Worm (Caenorhabditis elegans) whole organism, young adult: Measurements from ENCODE around the gene Y48E1B.17.

ENCODE experiments used
- B0019.2 ChIP-seq: fragments of 200-800 bp; sonication (Bioruptor generic); conservative IDR thresholded peaks from 2 replicates; pipeline ENCODE4 v1.3.6; 2022; ENCODE audit warnings: missing genetic modification reagents, missing genetic modification characterization, missing compliant biosample characterization
- F22D6.2 ChIP-seq: sonication (generic microtip); optimal IDR thresholded peaks from 2 replicates; lab custom pipeline; 2016; ENCODE audit warnings: mild to moderate bottlenecking, missing genetic modification characterization, missing compliant biosample characterization
- F49E8.2 ChIP-seq: sonication (generic microtip); optimal IDR thresholded peaks from 3 replicates; lab custom pipeline; 2017; ENCODE audit warnings: missing genetic modification characterization, mild to moderate bottlenecking, missing compliant biosample characterization, antibody characterized with exemption, moderate library complexity; ENCODE audit not compliant: insufficient read depth
- F57A8.1 ChIP-seq: fragments of 200-800 bp; sonication (Bioruptor generic); optimal IDR thresholded peaks from 2 replicates; lab custom pipeline; 2018; ENCODE audit warnings: mild to moderate bottlenecking, missing genetic modification characterization, moderate library complexity, missing compliant biosample characterization
- F57C9.4 ChIP-seq: sonication (generic microtip); optimal IDR thresholded peaks from 2 replicates; lab custom pipeline; 2017; ENCODE audit warnings: mild to moderate bottlenecking, missing genetic modification characterization, missing compliant biosample characterization
- K11D2.4 ChIP-seq: fragments of 200-800 bp; sonication (Bioruptor generic); IDR thresholded peaks from 2 replicates; pipeline ENCODE4 v1.3.6; 2022; ENCODE audit warnings: missing genetic modification reagents, missing genetic modification characterization, missing compliant biosample characterization
- K12H6.12 ChIP-seq: fragments of 200-800 bp; sonication (Bioruptor generic); optimal IDR thresholded peaks from 2 replicates; lab custom pipeline; 2018; ENCODE audit warnings: mild to moderate bottlenecking, missing genetic modification characterization, missing compliant biosample characterization
- T07F8.4 ChIP-seq: sonication (generic microtip); optimal IDR thresholded peaks from 2 replicates; lab custom pipeline; 2016; ENCODE audit warnings: mild to moderate bottlenecking, missing genetic modification characterization, moderate library complexity, missing compliant biosample characterization
- ama-1 ChIP-seq, 3 experiments: fragments of 150-350 bp in 1 of 3; sonication (generic microtip) in 2 of 3; optimal IDR thresholded peaks; 2 replicates each; lab custom pipeline; 2014 to 2018; ENCODE audit warnings: missing biosample characterization in 2 of 3, missing genetic modification characterization in 2 of 3, missing genetic modification reagents in 2 of 3
- aptf-2 ChIP-seq: fragments of 200-800 bp; sonication (Bioruptor generic); conservative IDR thresholded peaks from 2 replicates; pipeline ENCODE4 v1.3.6; 2022; ENCODE audit warnings: missing genetic modification reagents, missing genetic modification characterization, missing compliant biosample characterization
- atf-7 ChIP-seq: sonication (generic microtip); optimal IDR thresholded peaks from 2 replicates; lab custom pipeline; 2017; ENCODE audit warnings: mild to moderate bottlenecking, missing genetic modification characterization, missing compliant biosample characterization
- attf-3 ChIP-seq: fragments of 200-800 bp; sonication (Bioruptor generic); conservative IDR thresholded peaks from 2 replicates; pipeline ENCODE4 v1.3.6; 2022; ENCODE audit warnings: missing genetic modification reagents, missing genetic modification characterization, missing compliant biosample characterization
- bed-1 ChIP-seq: fragments of 200-800 bp; sonication (Bioruptor generic); IDR thresholded peaks from 2 replicates; pipeline ENCODE4 v1.3.6; 2022; ENCODE audit warnings: missing genetic modification reagents, missing genetic modification characterization, missing compliant biosample characterization
- bed-2 ChIP-seq: fragments of 200-800 bp; sonication (Bioruptor generic); IDR thresholded peaks from 2 replicates; pipeline ENCODE4 v1.3.6; 2022; ENCODE audit warnings: missing genetic modification reagents, missing genetic modification characterization, missing compliant biosample characterization
- cebp-2 ChIP-seq: fragments of 200-800 bp; sonication (Bioruptor generic); IDR thresholded peaks from 2 replicates; pipeline ENCODE4 v1.3.6; 2022; ENCODE audit warnings: missing genetic modification characterization, missing compliant biosample characterization
- ceh-100 ChIP-seq: fragments of 200-800 bp; sonication (Bioruptor generic); IDR thresholded peaks from 2 replicates; pipeline ENCODE4 v1.3.6; 2022; ENCODE audit warnings: missing genetic modification reagents, missing genetic modification characterization, missing compliant biosample characterization
- ceh-58 ChIP-seq: fragments of 200-800 bp; sonication (Bioruptor generic); IDR thresholded peaks from 2 replicates; pipeline ENCODE4 v1.3.6; 2022; ENCODE audit warnings: missing genetic modification characterization, missing compliant biosample characterization
- ceh-79 ChIP-seq: sonication (generic microtip); optimal IDR thresholded peaks from 2 replicates; lab custom pipeline; 2017; ENCODE audit warnings: mild to moderate bottlenecking, missing genetic modification characterization, missing compliant biosample characterization
- die-1 ChIP-seq: sonication (generic microtip); optimal IDR thresholded peaks from 2 replicates; lab custom pipeline; 2016; ENCODE audit warnings: missing genotype, mild to moderate bottlenecking, missing genetic modification characterization, missing compliant biosample characterization
- dox-1 ChIP-seq: fragments of 200-800 bp; sonication (Bioruptor generic); IDR thresholded peaks from 2 replicates; pipeline ENCODE4 v1.3.6; 2022; ENCODE audit warnings: missing genetic modification reagents, missing genetic modification characterization, missing compliant biosample characterization
- dpl-1 ChIP-seq: fragments of 150-350 bp; optimal IDR thresholded peaks from 2 replicates; lab custom pipeline; 2014; ENCODE audit warnings: missing biosample characterization, missing genetic modification reagents, missing genetic modification characterization
- egl-18 ChIP-seq: fragments of 200-800 bp; sonication (Bioruptor generic); IDR thresholded peaks from 2 replicates; pipeline ENCODE4 v1.3.6; 2022; ENCODE audit warnings: missing genetic modification reagents, missing genetic modification characterization, missing compliant biosample characterization
- egrh-3 ChIP-seq: fragments of 200-800 bp; sonication (Bioruptor generic); IDR thresholded peaks from 2 replicates; pipeline ENCODE4 v1.3.6; 2022; ENCODE audit warnings: missing genetic modification reagents, missing genetic modification characterization, missing compliant biosample characterization
- ekl-4 ChIP-seq: fragments of 200-800 bp; sonication (Bioruptor generic); IDR thresholded peaks from 2 replicates; pipeline ENCODE4 v1.3.6; 2022; ENCODE audit warnings: missing genetic modification reagents, missing genetic modification characterization, missing compliant biosample characterization
- fkh-3 ChIP-seq: sonication (generic microtip); optimal IDR thresholded peaks from 2 replicates; lab custom pipeline; 2016; ENCODE audit warnings: mild to moderate bottlenecking, missing genetic modification characterization, missing compliant biosample characterization
- gei-17 ChIP-seq: fragments of 200-800 bp; sonication (Bioruptor generic); optimal IDR thresholded peaks from 2 replicates; lab custom pipeline; 2018; ENCODE audit warnings: mild to moderate bottlenecking, missing genetic modification characterization, missing compliant biosample characterization
- hmg-20 ChIP-seq: fragments of 200-800 bp; sonication (Bioruptor generic); IDR thresholded peaks from 2 replicates; pipeline ENCODE4 v1.3.6; 2022; ENCODE audit warnings: missing genetic modification reagents, missing genetic modification characterization, missing compliant biosample characterization
- lin-26 ChIP-seq: fragments of 200-800 bp; sonication (Bioruptor generic); IDR thresholded peaks from 2 replicates; pipeline ENCODE4 v1.3.6; 2022; ENCODE audit warnings: missing genetic modification reagents, missing genetic modification characterization, missing compliant biosample characterization
- lir-1 ChIP-seq: fragments of 200-800 bp; sonication (Bioruptor generic); conservative IDR thresholded peaks from 2 replicates; pipeline ENCODE4 v1.3.6; 2022; ENCODE audit warnings: missing genetic modification reagents, missing genetic modification characterization, missing compliant biosample characterization
- lsl-1 ChIP-seq: fragments of 200-800 bp; sonication (Bioruptor generic); optimal IDR thresholded peaks from 2 replicates; lab custom pipeline; 2018; ENCODE audit warnings: mild to moderate bottlenecking, missing genetic modification characterization, moderate library complexity, missing compliant biosample characterization
- madf-8 ChIP-seq: fragments of 200-800 bp; sonication (Bioruptor generic); conservative IDR thresholded peaks from 2 replicates; pipeline ENCODE4 v1.3.6; 2022; ENCODE audit warnings: missing genetic modification reagents, missing genetic modification characterization, missing compliant biosample characterization
- mel-28 ChIP-seq: sonication (generic microtip); optimal IDR thresholded peaks from 2 replicates; lab custom pipeline; 2016; ENCODE audit warnings: borderline replicate concordance, mild to moderate bottlenecking, missing genetic modification characterization, missing compliant biosample characterization
- mxl-1 ChIP-seq: sonication (generic microtip); optimal IDR thresholded peaks from 2 replicates; lab custom pipeline; 2016; ENCODE audit warnings: missing genetic modification characterization, missing compliant biosample characterization
- pbrm-1 ChIP-seq: fragments of 200-800 bp; sonication (Bioruptor generic); IDR thresholded peaks from 2 replicates; pipeline ENCODE4 v1.3.6; 2022; ENCODE audit warnings: missing genetic modification reagents, missing genetic modification characterization, missing compliant biosample characterization
- rec-8 ChIP-seq, 2 experiments: sonication (generic microtip); optimal IDR thresholded peaks; 2 replicates each; lab custom pipeline; 2016; ENCODE audit warnings: mild to moderate bottlenecking in 2 of 2, missing genetic modification characterization in 2 of 2, missing genetic modification reagents in 2 of 2, missing genotype in 2 of 2, missing biosample characterization in 1 of 2, missing compliant biosample characterization in 1 of 2, moderate library complexity in 1 of 2
- repo-1 ChIP-seq: sonication (generic microtip); optimal IDR thresholded peaks from 2 replicates; lab custom pipeline; 2017; ENCODE audit warnings: mild to moderate bottlenecking, missing genetic modification characterization, missing compliant biosample characterization
- rpc-1 ChIP-seq, 2 experiments: fragments of 150-350 bp in 1 of 2; sonication (generic microtip) in 1 of 2; optimal IDR thresholded peaks; 2 replicates each; lab custom pipeline; 2014 to 2018; ENCODE audit warnings: missing biosample characterization in 1 of 2, missing genetic modification characterization in 1 of 2, missing genetic modification reagents in 1 of 2, missing genotype in 1 of 2
- somi-1 ChIP-seq: fragments of 200-800 bp; sonication (Bioruptor generic); optimal IDR thresholded peaks from 2 replicates; lab custom pipeline; 2018; ENCODE audit warnings: mild to moderate bottlenecking, missing genetic modification characterization, missing compliant biosample characterization
- tbx-9 ChIP-seq: sonication (generic microtip); optimal IDR thresholded peaks from 2 replicates; lab custom pipeline; 2016; ENCODE audit warnings: borderline replicate concordance, missing genetic modification characterization, inconsistent platforms, missing compliant biosample characterization
- unc-130 ChIP-seq: sonication (generic microtip); optimal IDR thresholded peaks from 2 replicates; lab custom pipeline; 2016; ENCODE audit warnings: missing genetic modification reagents, missing genetic modification characterization, missing compliant biosample characterization
- zfh-2 ChIP-seq: fragments of 200-800 bp; sonication (Bioruptor generic); conservative IDR thresholded peaks from 2 replicates; pipeline ENCODE4 v1.3.6; 2022; ENCODE audit warnings: missing genetic modification reagents, missing genetic modification characterization, missing compliant biosample characterization
- zim-3 ChIP-seq: sonication (generic microtip); optimal IDR thresholded peaks from 2 replicates; lab custom pipeline; 2017; ENCODE audit warnings: mild to moderate bottlenecking, missing genetic modification characterization, moderate library complexity, missing compliant biosample characterization
- ztf-25 ChIP-seq: fragments of 200-800 bp; sonication (Bioruptor generic); IDR thresholded peaks from 2 replicates; pipeline ENCODE4 v1.3.6; 2022; ENCODE audit warnings: missing genetic modification reagents, missing genetic modification characterization, missing compliant biosample characterization
- ztf-6 ChIP-seq: fragments of 200-800 bp; sonication (Bioruptor generic); IDR thresholded peaks from 2 replicates; pipeline ENCODE4 v1.3.6; 2022; ENCODE audit warnings: missing genetic modification reagents, missing genetic modification characterization, missing compliant biosample characterization

The Y48E1B.17 gene

DNA sequence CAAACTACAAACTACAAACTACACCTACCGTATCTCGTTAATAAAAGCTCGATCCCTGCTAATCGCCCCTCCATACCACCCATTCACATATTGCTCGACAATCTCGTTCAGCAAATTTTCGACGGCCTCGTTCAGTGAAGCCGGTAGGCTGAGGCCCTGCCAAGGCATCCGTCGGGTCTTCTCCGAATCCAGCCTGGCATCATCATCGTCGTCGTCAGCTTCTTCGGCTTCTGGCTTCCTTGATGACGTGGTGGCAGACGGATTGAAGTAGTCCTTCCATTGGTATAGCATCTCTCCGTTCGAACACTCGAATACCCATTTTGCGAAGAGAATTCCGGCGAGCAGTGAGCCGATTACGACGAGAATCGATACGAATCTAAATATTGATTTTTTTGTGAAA is 10.2 kb downstream of the Y48E1B.17 start:
- TF ChIP-seq fkh-3 (tag; lab: Kevin White, UChicago) (no peak), F57A8.1 (GFP tag; lab: Kevin White, UChicago) (no peak), lin-26 (no peak), zfh-2 (peak; percentile 63; the same call in 1 of the 2 replicates), somi-1 (GFP tag; lab: Kevin White, UChicago) (no peak)

DNA sequence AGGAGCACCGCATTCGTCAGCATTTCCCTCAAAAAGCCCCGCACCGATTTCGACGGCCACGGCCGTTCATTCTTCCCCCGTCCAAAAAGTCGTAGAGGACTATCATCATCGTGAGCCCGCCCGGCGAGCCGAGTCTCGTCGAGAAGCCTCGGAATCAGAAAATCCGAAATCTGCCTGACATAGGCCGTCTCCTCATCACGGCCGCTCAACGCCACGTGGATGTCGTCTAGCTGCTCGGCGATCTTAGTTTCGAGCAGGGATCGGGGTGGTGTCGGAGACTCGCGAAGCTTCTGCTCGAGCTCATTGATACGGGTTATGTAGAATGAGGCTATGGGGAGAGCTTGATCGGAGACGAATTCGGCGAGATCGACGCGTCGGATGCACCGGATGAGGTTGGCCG is 11.8 kb downstream of the Y48E1B.17 start:
- TF ChIP-seq egrh-3 (peak; percentile 55; the same call in 1 of the 2 replicates), zfh-2 (peak; percentile 87), tbx-9 (tag; lab: Kevin White, UChicago) (no peak)

DNA sequence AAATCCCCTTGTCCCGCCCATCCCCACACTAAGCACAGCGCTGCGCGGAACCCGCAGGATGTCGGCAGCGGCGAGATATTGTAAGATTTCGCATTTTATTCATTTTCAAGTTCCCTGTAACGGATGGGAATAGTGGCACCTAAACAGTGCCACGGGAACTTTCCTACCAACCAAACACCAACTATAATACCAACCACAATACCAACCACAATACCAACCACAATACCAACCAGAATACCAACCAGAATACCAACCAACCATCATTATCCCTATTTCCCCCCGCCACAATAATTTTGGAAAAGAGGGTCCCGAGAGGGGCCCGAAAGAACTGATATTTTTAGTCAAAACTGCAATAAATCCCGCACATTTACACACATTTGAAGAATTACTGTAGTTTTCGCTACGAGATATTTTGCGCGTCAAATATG is 18.9 kb downstream of the Y48E1B.17 start:
- no peak for TF ChIP-seq lir-1 (GFP tag; lab: Robert Waterston, UW)
- TF ChIP-seq ceh-100 (GFP tag; lab: Robert Waterston, UW) = peak; percentile 54
- no peak for TF ChIP-seq T07F8.4
- TF ChIP-seq ekl-4 = peak; percentile 87
- 0 out of 2 replicates have a peak, but pooled peaks have one; percentile 50 for TF ChIP-seq B0019.2 (GFP tag; lab: Robert Waterston, UW)
- TF ChIP-seq lsl-1 (GFP tag; lab: Kevin White, UChicago) = peak; percentile 76
- TF ChIP-seq ztf-6 (GFP tag; lab: Robert Waterston, UW) = no peak
- TF ChIP-seq K11D2.4 (GFP tag; lab: Robert Waterston, UW) = no peak
- TF ChIP-seq mel-28 (tag; lab: Kevin White, UChicago) = no peak
- peak; percentile 84 for TF ChIP-seq F49E8.2
- no peak; the same call in 1 of the 2 replicates for TF ChIP-seq madf-8 (GFP tag; lab: Robert Waterston, UW)
- TF ChIP-seq atf-7 = no peak
- no peak for TF ChIP-seq K12H6.12
- TF ChIP-seq pbrm-1 (GFP tag; lab: Robert Waterston, UW) = peak; percentile 94
- no peak for TF ChIP-seq F57C9.4 (tag; lab: Kevin White, UChicago)
- TF ChIP-seq somi-1 (GFP tag; lab: Kevin White, UChicago) = no peak
- TF ChIP-seq gei-17 (GFP tag; lab: Kevin White, UChicago) = no peak
- peak; percentile 86 for TF ChIP-seq aptf-2 (GFP tag; lab: Robert Waterston, UW)
- TF ChIP-seq F22D6.2 (tag; lab: Kevin White, UChicago) = no peak
- TF ChIP-seq mxl-1 (tag; lab: Kevin White, UChicago) = no peak
- TF ChIP-seq dox-1 = peak; percentile 68
- no peak for TF ChIP-seq bed-2 (GFP tag; lab: Robert Waterston, UW)
- no peak for TF ChIP-seq repo-1 (tag; lab: Kevin White, UChicago)
- no peak for TF ChIP-seq dpl-1 (GFP tag; lab: Kevin White, UChicago)
- TF ChIP-seq rec-8 (tag; optimal IDR thresholded peaks at IDR 0.05; lab: Kevin White, UChicago) = peak in 1 of 2 experiments; percentile 51
- TF ChIP-seq ceh-79 (tag; lab: Kevin White, UChicago) = no peak
- no peak for TF ChIP-seq rpc-1 (optimal IDR thresholded peaks at IDR 0.05; lab: Kevin White, UChicago)
- TF ChIP-seq rpc-1 (tag; optimal IDR thresholded peaks at IDR 0.05; lab: Kevin White, UChicago) = no peak
- peak; percentile 18 for TF ChIP-seq die-1 (tag; lab: Kevin White, UChicago)
- no peak for TF ChIP-seq F57A8.1 (GFP tag; lab: Kevin White, UChicago)
- 0 out of 2 replicates have a peak, but pooled peaks have one; percentile 41 for TF ChIP-seq hmg-20 (GFP tag; lab: Robert Waterston, UW)
- no peak for TF ChIP-seq egl-18 (GFP tag; lab: Robert Waterston, UW)
- TF ChIP-seq unc-130 = peak; percentile 67
- peak; percentile 54 for TF ChIP-seq ama-1 (optimal IDR thresholded peaks at IDR 0.05; lab: Kevin White, UChicago)
- TF ChIP-seq ama-1 (GFP tag; optimal IDR thresholded peaks at IDR 0.05; lab: Kevin White, UChicago) = peak in 1 of 2 experiments; percentile 27
- TF ChIP-seq attf-3 (GFP tag; lab: Robert Waterston, UW) = no peak
- TF ChIP-seq bed-1 = no peak
- TF ChIP-seq cebp-2 (GFP tag; lab: Robert Waterston, UW) = 0 out of 2 replicates have a peak, but pooled peaks have one; percentile 8
- peak; percentile 81; the same call in 1 of the 2 replicates for TF ChIP-seq ztf-25 (GFP tag; lab: Robert Waterston, UW)
- no peak for TF ChIP-seq zim-3 (tag; lab: Kevin White, UChicago)
- TF ChIP-seq ceh-58 (GFP tag; lab: Robert Waterston, UW) = no peak
- peak; percentile 83 for TF ChIP-seq lin-26
